Fruit fly (Drosophila melanogaster) whole organism, pupa: ENCODE data around the gene CG13051.

Experiments used
- CG15710 ChIP-seq: fragments of 200-800 bp; sonication (Bioruptor generic); optimal IDR thresholded peaks from 2 replicates; lab custom pipeline; 2018; ENCODE audit warnings: missing biosample characterization, mild to moderate bottlenecking, missing genetic modification characterization, moderate library complexity
- CG17806 ChIP-seq: fragments of 200-800 bp; sonication (Bioruptor generic); optimal IDR thresholded peaks from 2 replicates; lab custom pipeline; 2018; ENCODE audit warnings: missing biosample characterization, mild to moderate bottlenecking, missing genetic modification characterization, moderate library complexity
- CG32121 ChIP-seq: fragments of 200-800 bp; sonication (Bioruptor generic); IDR thresholded peaks from 2 replicates; pipeline ENCODE4 v1.3.6; 2022; ENCODE audit warnings: missing biosample characterization, missing genetic modification characterization
- CG34367 ChIP-seq: fragments of 200-800 bp; sonication (Bioruptor generic); optimal IDR thresholded peaks from 2 replicates; lab custom pipeline; 2018; ENCODE audit warnings: missing biosample characterization, mild to moderate bottlenecking, missing genetic modification characterization
- CG4496 ChIP-seq: fragments of 200-800 bp; sonication (Bioruptor generic); IDR thresholded peaks from 3 replicates; pipeline ENCODE4 v1.3.6; 2022; ENCODE audit warnings: missing biosample characterization, missing genetic modification characterization
- CG8159 ChIP-seq: fragments of 200-800 bp; sonication (Bioruptor generic); optimal IDR thresholded peaks from 3 replicates; lab custom pipeline; 2018; ENCODE audit warnings: missing biosample characterization, mild to moderate bottlenecking, missing genetic modification characterization, moderate library complexity
- CG8301 ChIP-seq: fragments of 200-800 bp; sonication (Bioruptor generic); optimal IDR thresholded peaks from 2 replicates; lab custom pipeline; 2018; ENCODE audit warnings: missing biosample characterization, mild to moderate bottlenecking, missing genetic modification characterization
- EcR ChIP-seq: fragments of 200-800 bp; sonication (Bioruptor generic); optimal IDR thresholded peaks from 3 replicates; lab custom pipeline; 2019; ENCODE audit warnings: missing biosample characterization, missing genetic modification characterization, mild to moderate bottlenecking, moderate library complexity, missing genetic modification reagents
- Ets98B ChIP-seq: fragments of 200-800 bp; sonication (Bioruptor generic); IDR thresholded peaks from 2 replicates; pipeline ENCODE4 v1.3.6; 2022; ENCODE audit warnings: missing biosample characterization, missing genetic modification characterization
- Pif1B ChIP-seq: fragments of 200-800 bp; sonication (Bioruptor generic); optimal IDR thresholded peaks from 3 replicates; lab custom pipeline; 2016; ENCODE audit warnings: missing biosample characterization, missing genetic modification characterization
- Snoo ChIP-seq: fragments of 200-800 bp; sonication (Bioruptor generic); optimal IDR thresholded peaks from 3 replicates; lab custom pipeline; 2017; ENCODE audit warnings: missing biosample characterization, mild to moderate bottlenecking, missing genetic modification characterization, inconsistent platforms
- fd96Ca ChIP-seq: fragments of 200-800 bp; sonication (Bioruptor generic); IDR thresholded peaks from 3 replicates; pipeline ENCODE4 v1.3.6; 2022; ENCODE audit warnings: missing biosample characterization, missing genetic modification characterization
- gl ChIP-seq: fragments of 200-800 bp; sonication (Bioruptor generic); optimal IDR thresholded peaks from 2 replicates; lab custom pipeline; 2018; ENCODE audit warnings: missing biosample characterization, mild to moderate bottlenecking, missing genetic modification characterization
- rn ChIP-seq: fragments of 200-800 bp; sonication (Bioruptor generic); IDR thresholded peaks from 2 replicates; pipeline ENCODE4 v1.3.6; 2022; ENCODE audit warnings: missing biosample characterization, missing genetic modification characterization

dm6 chr3L:16252255-16252654, 12.6 kb downstream of the CG13051 start, which contains the start of gene CG13055:
- TF ChIP-seq fd96Ca: no peak
- TF ChIP-seq CG17806: no peak
- no peak for TF ChIP-seq CG8301
- no peak for TF ChIP-seq CG34367 (tag; lab: Kevin White, UChicago)
- no peak for TF ChIP-seq CG4496 (GFP tag; lab: Robert Waterston, UW)
- no peak for TF ChIP-seq Snoo
- TF ChIP-seq Ets98B (GFP tag; lab: Robert Waterston, UW): no peak
- TF ChIP-seq EcR (GFP tag; lab: Kevin White, UChicago): no peak
- TF ChIP-seq rn (GFP tag; lab: Robert Waterston, UW): no peak
- no peak for TF ChIP-seq Pif1B
- no peak for TF ChIP-seq CG8159 (tag; lab: Kevin White, UChicago)
- TF ChIP-seq CG15710 (tag; lab: Kevin White, UChicago): no peak
- TF ChIP-seq CG32121 (GFP tag; lab: Robert Waterston, UW): no peak
- TF ChIP-seq gl (tag; lab: Kevin White, UChicago): no peak
